Fruit fly (Drosophila melanogaster): ENCODE data around the gene CG1958.

- no peak for TF ChIP-seq psq (optimal IDR thresholded peaks at IDR 0.05)
- no peak for TF ChIP-seq Myc (optimal IDR thresholded peaks at IDR 0.05)
These were observed 18.3 kb downstream of the CG1958 start for dm6 chrX:7284964-7285363.

Measured in Kc167 (cell line).